Worm (Caenorhabditis elegans): Measurements from ENCODE around the gene ZK673.5.
A peak's percentile ranks its signal among the peaks of the same experiment; 100 is the strongest.
"Not testable (repeated sequence)": the region's sequence is repeated elsewhere in the genome, so short reads cannot be mapped to it uniquely, and the experiment has no call there.

Gene ZK673.5

ce11 chrII:10485640-10486039, 24.3 kb downstream of the ZK673.5 start:
- TF ChIP-seq ztf-29 (GFP tag; IDR thresholded peaks at IDR 0.05) (no peak), med-1 (GFP tag; optimal IDR thresholded peaks at IDR 0.05; ENCODE audit: insufficient read depth) (no peak), flt-1 (GFP tag; IDR thresholded peaks at IDR 0.05) (no peak), klf-2 (GFP tag; conservative IDR thresholded peaks at IDR 0.05) (no peak), ztf-23 (GFP tag; IDR thresholded peaks at IDR 0.05) (no peak), cog-1 (tag; optimal IDR thresholded peaks at IDR 0.05) (no peak), ref-1 (GFP tag; conservative IDR thresholded peaks at IDR 0.05) (no peak), T22C8.4 (GFP tag; IDR thresholded peaks at IDR 0.05) (no peak)

ce11 chrII:10486738-10487137, 25.4 kb downstream of the ZK673.5 start, which contains the start of gene ZK666.15:
TSS of gene ZK666.15 (plus strand) at chrII:10487038.
- TF ChIP-seq ref-1 (GFP tag; conservative IDR thresholded peaks at IDR 0.05) (no peak), ztf-23 (GFP tag; IDR thresholded peaks at IDR 0.05) (no peak), med-1 (GFP tag; optimal IDR thresholded peaks at IDR 0.05; ENCODE audit: insufficient read depth) (no peak), ztf-29 (GFP tag; IDR thresholded peaks at IDR 0.05) (no peak), cog-1 (tag; optimal IDR thresholded peaks at IDR 0.05) (no peak), klf-2 (GFP tag; conservative IDR thresholded peaks at IDR 0.05) (no peak)

- TF ChIP-seq ztf-23 (GFP tag; IDR thresholded peaks at IDR 0.05) (no peak), tab-1 (GFP tag; IDR thresholded peaks at IDR 0.05) (no peak), ztf-29 (GFP tag; IDR thresholded peaks at IDR 0.05) (no peak), klf-2 (GFP tag; conservative IDR thresholded peaks at IDR 0.05) (no peak), cog-1 (tag; optimal IDR thresholded peaks at IDR 0.05) (no peak), ref-1 (GFP tag; conservative IDR thresholded peaks at IDR 0.05) (no peak), flt-1 (GFP tag; IDR thresholded peaks at IDR 0.05) (no peak), med-1 (GFP tag; optimal IDR thresholded peaks at IDR 0.05; ENCODE audit: insufficient read depth) (no peak), T22C8.4 (GFP tag; IDR thresholded peaks at IDR 0.05) (no peak)
Measured at ce11 chrII:10490329-10490728, 29.0 kb downstream of the ZK673.5 start, which contains the start of gene clec-61. TSS of gene clec-61 (minus strand) at chrII:10490537.

- not testable (repeated sequence) for TF ChIP-seq ref-1 (GFP tag; conservative IDR thresholded peaks at IDR 0.05); T22C8.4 (GFP tag; IDR thresholded peaks at IDR 0.05); med-1 (GFP tag; optimal IDR thresholded peaks at IDR 0.05; ENCODE audit: insufficient read depth)
Measured at ce11 chrII:10493034-10493433, 31.7 kb downstream of the ZK673.5 start, which contains the start of gene ZK666.8. TSS of gene ZK666.8 (minus strand) at chrII:10493134.

- no peak for TF ChIP-seq ztf-23 (GFP tag; IDR thresholded peaks at IDR 0.05)
- no peak for TF ChIP-seq ztf-29 (GFP tag; IDR thresholded peaks at IDR 0.05)
- no peak for TF ChIP-seq tab-1 (GFP tag; IDR thresholded peaks at IDR 0.05)
- no peak for TF ChIP-seq cog-1 (tag; optimal IDR thresholded peaks at IDR 0.05)
- TF ChIP-seq klf-2 (GFP tag; conservative IDR thresholded peaks at IDR 0.05) = no peak
- TF ChIP-seq T22C8.4 (GFP tag; IDR thresholded peaks at IDR 0.05) = no peak
- TF ChIP-seq med-1 (GFP tag; optimal IDR thresholded peaks at IDR 0.05; ENCODE audit: insufficient read depth) = no peak
Measured at ce11 chrII:10494467-10494866, 33.2 kb downstream of the ZK673.5 start, which contains the start of gene ZK666.14. TSS of gene ZK666.14 (plus strand) at chrII:10494767.

- TF ChIP-seq tab-1 (GFP tag; IDR thresholded peaks at IDR 0.05) (no peak), ztf-29 (GFP tag; IDR thresholded peaks at IDR 0.05) (no peak), klf-2 (GFP tag; conservative IDR thresholded peaks at IDR 0.05) (no peak), ref-1 (GFP tag; conservative IDR thresholded peaks at IDR 0.05) (no peak), med-1 (GFP tag; optimal IDR thresholded peaks at IDR 0.05; ENCODE audit: insufficient read depth) (no peak), ztf-23 (GFP tag; IDR thresholded peaks at IDR 0.05) (no peak), flt-1 (GFP tag; IDR thresholded peaks at IDR 0.05) (no peak), cog-1 (tag; optimal IDR thresholded peaks at IDR 0.05) (no peak), T22C8.4 (GFP tag; IDR thresholded peaks at IDR 0.05) (no peak)
Measured at ce11 chrII:10495912-10496311, 34.6 kb downstream of the ZK673.5 start, which contains the start of gene ZK666.12. TSS of gene ZK666.12 (plus strand) at chrII:10496212.

- TF ChIP-seq klf-2 (GFP tag; conservative IDR thresholded peaks at IDR 0.05) = no peak
- no peak for TF ChIP-seq ztf-23 (GFP tag; IDR thresholded peaks at IDR 0.05)
- no peak for TF ChIP-seq T22C8.4 (GFP tag; IDR thresholded peaks at IDR 0.05)
- no peak for TF ChIP-seq ref-1 (GFP tag; conservative IDR thresholded peaks at IDR 0.05)
- no peak for TF ChIP-seq cog-1 (tag; optimal IDR thresholded peaks at IDR 0.05)
- TF ChIP-seq flt-1 (GFP tag; IDR thresholded peaks at IDR 0.05) = no peak
- no peak for TF ChIP-seq ztf-29 (GFP tag; IDR thresholded peaks at IDR 0.05)
- no peak for TF ChIP-seq tab-1 (GFP tag; IDR thresholded peaks at IDR 0.05)
- no peak for TF ChIP-seq med-1 (GFP tag; optimal IDR thresholded peaks at IDR 0.05; ENCODE audit: insufficient read depth)
Measured at ce11 chrII:10500674-10501073, 39.4 kb downstream of the ZK673.5 start.

ce11 chrII:10501578-10501977, 40.3 kb downstream of the ZK673.5 start:
- TF ChIP-seq tab-1 (GFP tag; IDR thresholded peaks at IDR 0.05) (no peak), cog-1 (tag; optimal IDR thresholded peaks at IDR 0.05) (no peak), ztf-29 (GFP tag; IDR thresholded peaks at IDR 0.05) (no peak), flt-1 (GFP tag; IDR thresholded peaks at IDR 0.05) (no peak), T22C8.4 (GFP tag; IDR thresholded peaks at IDR 0.05) (no peak), med-1 (GFP tag; optimal IDR thresholded peaks at IDR 0.05; ENCODE audit: insufficient read depth) (no peak), klf-2 (GFP tag; conservative IDR thresholded peaks at IDR 0.05) (no peak), ztf-23 (GFP tag; IDR thresholded peaks at IDR 0.05) (no peak), ref-1 (GFP tag; conservative IDR thresholded peaks at IDR 0.05) (no peak)

ce11 chrII:10502491-10503063, 41.3 kb downstream of the ZK673.5 start, which contains the start of gene myrf-1:
TSS of gene myrf-1 (minus strand) at chrII:10502541.
- TF ChIP-seq klf-2 (GFP tag; conservative IDR thresholded peaks at IDR 0.05) (no peak), ztf-23 (GFP tag; IDR thresholded peaks at IDR 0.05) (peak; percentile 56; the same call in 1 of the 2 replicates), tab-1 (GFP tag; IDR thresholded peaks at IDR 0.05) (0 out of 2 replicates have a peak, but pooled peaks have one; percentile 67), T22C8.4 (GFP tag; IDR thresholded peaks at IDR 0.05) (no peak), med-1 (GFP tag; optimal IDR thresholded peaks at IDR 0.05; ENCODE audit: insufficient read depth) (no peak), ztf-29 (GFP tag; IDR thresholded peaks at IDR 0.05) (no peak), cog-1 (tag; optimal IDR thresholded peaks at IDR 0.05) (peak; percentile 72), flt-1 (GFP tag; IDR thresholded peaks at IDR 0.05) (0 out of 2 replicates have a peak, but pooled peaks have one; percentile 6)
